Fruit fly (Drosophila melanogaster): Measurements from ENCODE around the gene Grl65a.

DNA sequence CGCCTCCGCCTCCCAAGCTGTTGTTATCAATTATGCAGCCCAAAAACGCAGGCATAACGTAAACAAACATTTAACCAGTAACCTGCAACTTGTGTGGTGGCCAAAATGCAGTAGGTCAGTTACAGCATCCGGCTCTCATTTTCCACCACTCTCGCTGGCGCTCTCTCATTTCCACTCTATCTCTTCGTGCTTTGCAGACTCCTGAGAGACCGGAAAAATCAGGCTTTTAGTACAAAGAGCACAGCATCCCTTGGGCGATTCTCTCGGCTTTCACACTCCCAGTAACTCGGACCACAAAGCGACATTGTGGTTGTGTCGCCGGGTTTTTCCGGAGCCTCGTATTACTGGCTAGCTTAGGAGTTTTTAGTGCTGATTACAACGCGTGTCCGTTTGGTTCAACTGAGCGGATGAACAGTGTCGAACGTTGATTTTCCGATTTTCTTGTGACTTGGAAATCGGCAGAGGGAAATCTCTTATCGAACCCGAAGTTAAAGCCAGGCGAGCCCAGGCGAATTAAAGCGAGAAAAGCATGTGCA lies 43.9 kb downstream of the Grl65a start, which contains the start of gene GluRIA:
- no peak for TF ChIP-seq pan (optimal IDR thresholded peaks at IDR 0.05)
- TF ChIP-seq OdsH (GFP tag; optimal IDR thresholded peaks at IDR 0.05) = no peak
- no peak for TF ChIP-seq fru (GFP tag; optimal IDR thresholded peaks at IDR 0.05)
- TF ChIP-seq usp (GFP tag; optimal IDR thresholded peaks at IDR 0.05) = no peak
- no peak for TF ChIP-seq h (GFP tag; optimal IDR thresholded peaks at IDR 0.05)
- TF ChIP-seq Jra (GFP tag; optimal IDR thresholded peaks at IDR 0.05) = no peak
- no peak for TF ChIP-seq br (GFP tag; optimal IDR thresholded peaks at IDR 0.05)
- no peak for TF ChIP-seq Vsx2 (GFP tag; optimal IDR thresholded peaks at IDR 0.05; ENCODE audit: partially characterized antibody)
- no peak for TF ChIP-seq N (GFP tag; optimal IDR thresholded peaks at IDR 0.05)
- no peak for TF ChIP-seq Dfd (GFP tag; optimal IDR thresholded peaks at IDR 0.05)

Data from whole organism, wandering third instar larva.